Fruit fly (Drosophila melanogaster) whole organism, prepupa: ENCODE results near the gene Ir94g.

Experiments used
- Blimp-1 ChIP-seq: fragments of 200-800 bp; sonication (Bioruptor generic); optimal IDR thresholded peaks from 3 replicates; lab custom pipeline; 2017; ENCODE audit warnings: missing biosample characterization, missing genetic modification characterization, mild to moderate bottlenecking, moderate library complexity, missing genetic modification reagents
- CG10631 ChIP-seq: fragments of 200-800 bp; sonication (Bioruptor generic); optimal IDR thresholded peaks from 2 replicates; lab custom pipeline; 2016; ENCODE audit warnings: missing biosample characterization, missing genetic modification characterization
- CG10669 ChIP-seq: fragments of 200-800 bp; sonication (Bioruptor generic); optimal IDR thresholded peaks from 3 replicates; lab custom pipeline; 2018; ENCODE audit warnings: missing biosample characterization, mild to moderate bottlenecking, missing genetic modification characterization, moderate library complexity
- CG11294 ChIP-seq: fragments of 200-800 bp; sonication (Bioruptor generic); IDR thresholded peaks from 2 replicates; pipeline ENCODE4 v1.3.6; 2022; ENCODE audit warnings: missing biosample characterization, missing genetic modification characterization
- CG11762 ChIP-seq: fragments of 200-800 bp; sonication (Bioruptor generic); optimal IDR thresholded peaks from 3 replicates; lab custom pipeline; 2016; ENCODE audit warnings: missing biosample characterization, missing genetic modification characterization; ENCODE audit not compliant: insufficient read depth
- CG11902 ChIP-seq: fragments of 200-800 bp; sonication (Bioruptor generic); optimal IDR thresholded peaks from 3 replicates; lab custom pipeline; 2016; ENCODE audit warnings: missing biosample characterization, missing genetic modification characterization
- CG15336 ChIP-seq: fragments of 200-800 bp; sonication (Bioruptor generic); IDR thresholded peaks from 2 replicates; pipeline ENCODE4 v1.3.6; 2022; ENCODE audit warnings: missing biosample characterization, missing genetic modification characterization
- CG1621 ChIP-seq: fragments of 200-800 bp; sonication (Bioruptor generic); optimal IDR thresholded peaks from 3 replicates; lab custom pipeline; 2018; ENCODE audit warnings: missing biosample characterization, mild to moderate bottlenecking, missing genetic modification characterization
- CG16779 ChIP-seq: fragments of 200-800 bp; sonication (Bioruptor generic); optimal IDR thresholded peaks from 3 replicates; lab custom pipeline; 2017; ENCODE audit warnings: missing biosample characterization, mild to moderate bottlenecking, missing genetic modification characterization
- CG31627 ChIP-seq: fragments of 200-800 bp; sonication (Bioruptor generic); optimal IDR thresholded peaks from 3 replicates; lab custom pipeline; 2016; ENCODE audit warnings: missing biosample characterization, missing genetic modification characterization
- CG32006 ChIP-seq: fragments of 200-800 bp; sonication (Bioruptor generic); optimal IDR thresholded peaks from 3 replicates; lab custom pipeline; 2017; ENCODE audit warnings: missing biosample characterization, mild to moderate bottlenecking, missing genetic modification characterization
- CG34406 ChIP-seq: fragments of 200-800 bp; sonication (Bioruptor generic); optimal IDR thresholded peaks from 3 replicates; lab custom pipeline; 2016; ENCODE audit warnings: missing biosample characterization, missing genetic modification characterization
- CG3919 ChIP-seq: fragments of 200-800 bp; sonication (Bioruptor generic); optimal IDR thresholded peaks from 3 replicates; lab custom pipeline; 2016; ENCODE audit warnings: missing biosample characterization, missing genetic modification characterization
- CG6163 ChIP-seq: fragments of 200-800 bp; sonication (Bioruptor generic); IDR thresholded peaks from 3 replicates; pipeline ENCODE4 v1.3.6; 2022; ENCODE audit warnings: missing biosample characterization, missing genetic modification characterization
- CG6276 ChIP-seq: fragments of 200-800 bp; sonication (Bioruptor generic); optimal IDR thresholded peaks from 2 replicates; lab custom pipeline; 2017; ENCODE audit warnings: missing biosample characterization, mild to moderate bottlenecking, missing genetic modification characterization
- CG6792 ChIP-seq: fragments of 200-800 bp; sonication (Bioruptor generic); optimal IDR thresholded peaks from 3 replicates; lab custom pipeline; 2016; ENCODE audit warnings: missing biosample characterization, missing genetic modification characterization
- CG6808 ChIP-seq: fragments of 200-800 bp; sonication (Bioruptor generic); optimal IDR thresholded peaks from 3 replicates; lab custom pipeline; 2017; ENCODE audit warnings: missing biosample characterization, missing genetic modification characterization, mild to moderate bottlenecking, moderate library complexity, missing genetic modification reagents
- CG6854 ChIP-seq: fragments of 200-800 bp; sonication (Bioruptor generic); optimal IDR thresholded peaks from 2 replicates; lab custom pipeline; 2017; ENCODE audit warnings: missing biosample characterization, mild to moderate bottlenecking, missing genetic modification characterization
- CG7368 ChIP-seq: fragments of 200-800 bp; sonication (Bioruptor generic); optimal IDR thresholded peaks from 3 replicates; lab custom pipeline; 2016; ENCODE audit warnings: missing biosample characterization, missing genetic modification characterization
- CG8119 ChIP-seq: fragments of 200-800 bp; sonication (Bioruptor generic); IDR thresholded peaks from 3 replicates; pipeline ENCODE4 v1.3.6; 2022; ENCODE audit warnings: missing biosample characterization, missing genetic modification characterization
- CG8319 ChIP-seq: fragments of 200-800 bp; sonication (Bioruptor generic); optimal IDR thresholded peaks from 3 replicates; lab custom pipeline; 2016; ENCODE audit warnings: missing biosample characterization, missing genetic modification characterization
- CG8632 ChIP-seq: fragments of 200-800 bp; sonication (Bioruptor generic); optimal IDR thresholded peaks from 3 replicates; lab custom pipeline; 2016; ENCODE audit warnings: missing biosample characterization, missing genetic modification characterization
- CG9139 ChIP-seq: fragments of 200-800 bp; sonication (Bioruptor generic); optimal IDR thresholded peaks from 3 replicates; lab custom pipeline; 2017; ENCODE audit warnings: missing biosample characterization, mild to moderate bottlenecking, missing genetic modification characterization
- Eip78C ChIP-seq: fragments of 200-800 bp; sonication (Bioruptor generic); peaks from one replicate; lab custom pipeline; 2016; ENCODE audit warnings: missing biosample characterization, missing genetic modification characterization
- Eip93F ChIP-seq: fragments of 200-800 bp; sonication (Bioruptor generic); optimal IDR thresholded peaks from 2 replicates; lab custom pipeline; 2016; ENCODE audit warnings: missing biosample characterization, mild to moderate bottlenecking, missing genetic modification characterization
- Ets21C ChIP-seq: fragments of 200-800 bp; sonication (Bioruptor generic); optimal IDR thresholded peaks from 3 replicates; lab custom pipeline; 2016; ENCODE audit warnings: missing biosample characterization, missing genetic modification characterization
- Gug ChIP-seq: fragments of 200-800 bp; sonication (Bioruptor generic); IDR thresholded peaks from 2 replicates; pipeline ENCODE4 v1.3.6; 2022; ENCODE audit warnings: missing biosample characterization, missing genetic modification characterization
- Hr39 ChIP-seq: fragments of 200-800 bp; sonication (Bioruptor generic); optimal IDR thresholded peaks from 2 replicates; lab custom pipeline; 2016; ENCODE audit warnings: missing biosample characterization, missing genetic modification characterization
- Hr4 ChIP-seq: fragments of 200-800 bp; sonication (Bioruptor generic); optimal IDR thresholded peaks from 3 replicates; lab custom pipeline; 2016; ENCODE audit warnings: missing biosample characterization, missing genetic modification characterization
- Lpt ChIP-seq: fragments of 200-800 bp; sonication (Bioruptor generic); optimal IDR thresholded peaks from 3 replicates; lab custom pipeline; 2016; ENCODE audit warnings: missing biosample characterization, missing genetic modification characterization
- Met ChIP-seq: fragments of 200-800 bp; sonication (Bioruptor generic); optimal IDR thresholded peaks from 3 replicates; lab custom pipeline; 2016; ENCODE audit warnings: missing biosample characterization, missing genetic modification characterization
- OdsH ChIP-seq: fragments of 200-800 bp; sonication (Bioruptor generic); optimal IDR thresholded peaks from 3 replicates; lab custom pipeline; 2016; ENCODE audit warnings: missing biosample characterization, missing genetic modification characterization
- Smox ChIP-seq: fragments of 200-800 bp; sonication (Bioruptor generic); optimal IDR thresholded peaks from 3 replicates; lab custom pipeline; 2016; ENCODE audit warnings: missing biosample characterization, missing genetic modification characterization
- Sox102F ChIP-seq: fragments of 200-800 bp; sonication (Bioruptor generic); optimal IDR thresholded peaks from 2 replicates; lab custom pipeline; 2016; ENCODE audit warnings: missing biosample characterization, mild to moderate bottlenecking, missing genetic modification characterization
- Sox15 ChIP-seq: fragments of 200-800 bp; sonication (Bioruptor generic); optimal IDR thresholded peaks from 3 replicates; lab custom pipeline; 2016; ENCODE audit warnings: missing biosample characterization, missing genetic modification characterization
- achi ChIP-seq: fragments of 200-800 bp; sonication (Bioruptor generic); optimal IDR thresholded peaks from 3 replicates; lab custom pipeline; 2016; ENCODE audit warnings: missing biosample characterization, missing genetic modification characterization
- acj6 ChIP-seq: fragments of 200-800 bp; sonication (Bioruptor generic); optimal IDR thresholded peaks from 3 replicates; lab custom pipeline; 2016; ENCODE audit warnings: missing biosample characterization, missing genetic modification characterization
- cyc ChIP-seq: fragments of 200-800 bp; sonication (Bioruptor generic); optimal IDR thresholded peaks from 3 replicates; lab custom pipeline; 2016; ENCODE audit warnings: missing biosample characterization, missing genetic modification characterization
- dac ChIP-seq: fragments of 200-800 bp; sonication (Bioruptor generic); optimal IDR thresholded peaks from 2 replicates; lab custom pipeline; 2017; ENCODE audit warnings: missing biosample characterization, mild to moderate bottlenecking, missing genetic modification characterization
- dsx ChIP-seq: fragments of 200-800 bp; optimal IDR thresholded peaks from 3 replicates; lab custom pipeline; 2019; ENCODE audit warnings: missing biosample characterization, mild to moderate bottlenecking, missing genetic modification characterization, moderate library complexity; ENCODE audit not compliant: poor library complexity, severe bottlenecking
- eg ChIP-seq: fragments of 200-800 bp; sonication (Bioruptor generic); IDR thresholded peaks from 3 replicates; pipeline ENCODE4 v1.3.6; 2022; ENCODE audit warnings: missing biosample characterization, missing genetic modification characterization
- esn ChIP-seq: fragments of 200-800 bp; sonication (Bioruptor generic); optimal IDR thresholded peaks from 2 replicates; lab custom pipeline; 2016; ENCODE audit warnings: missing biosample characterization, mild to moderate bottlenecking, missing genetic modification characterization, moderate library complexity
- fd59A ChIP-seq: fragments of 200-800 bp; sonication (Bioruptor generic); optimal IDR thresholded peaks from 2 replicates; lab custom pipeline; 2017; ENCODE audit warnings: missing biosample characterization, mild to moderate bottlenecking, missing genetic modification characterization, missing genetic modification reagents
- fd85E ChIP-seq: fragments of 200-800 bp; sonication (Bioruptor generic); optimal IDR thresholded peaks from 3 replicates; lab custom pipeline; 2016; ENCODE audit warnings: missing biosample characterization, missing genetic modification characterization
- fkh ChIP-seq: fragments of 200-800 bp; sonication (Bioruptor generic); optimal IDR thresholded peaks from 3 replicates; lab custom pipeline; 2017; ENCODE audit warnings: missing biosample characterization, mild to moderate bottlenecking, missing genetic modification characterization, moderate library complexity
- lz ChIP-seq: fragments of 200-800 bp; sonication (Bioruptor generic); optimal IDR thresholded peaks from 3 replicates; lab custom pipeline; 2016; ENCODE audit warnings: missing biosample characterization, missing genetic modification characterization
- net ChIP-seq: fragments of 200-800 bp; sonication (Bioruptor generic); optimal IDR thresholded peaks from 3 replicates; lab custom pipeline; 2016; ENCODE audit warnings: missing biosample characterization, missing genetic modification characterization
- pdm3 ChIP-seq: fragments of 200-800 bp; sonication (Bioruptor generic); optimal IDR thresholded peaks from 3 replicates; lab custom pipeline; 2016; ENCODE audit warnings: missing biosample characterization, missing genetic modification characterization
- spab ChIP-seq: fragments of 200-800 bp; sonication (Bioruptor generic); optimal IDR thresholded peaks from 2 replicates; lab custom pipeline; 2017; ENCODE audit warnings: missing biosample characterization, mild to moderate bottlenecking, missing genetic modification characterization, missing genetic modification reagents
- ss ChIP-seq, 2 experiments: fragments of 200-800 bp; sonication (Bioruptor generic); optimal IDR thresholded peaks; 2 replicates in 1 of 2; 3 replicates in 1 of 2; lab custom pipeline; 2017 to 2018; ENCODE audit warnings: mild to moderate bottlenecking in 2 of 2, missing biosample characterization in 2 of 2, missing genetic modification characterization in 2 of 2, moderate library complexity in 1 of 2
- svp ChIP-seq: fragments of 200-800 bp; sonication (Bioruptor generic); peaks from one replicate; lab custom pipeline; 2016; ENCODE audit warnings: missing biosample characterization, missing genetic modification characterization
- topi ChIP-seq: fragments of 200-800 bp; sonication (Bioruptor generic); optimal IDR thresholded peaks from 3 replicates; lab custom pipeline; 2016; ENCODE audit warnings: missing biosample characterization, missing genetic modification characterization
- vri ChIP-seq: fragments of 200-800 bp; sonication (Bioruptor generic); optimal IDR thresholded peaks from 3 replicates; lab custom pipeline; 2016; ENCODE audit warnings: missing biosample characterization, mild to moderate bottlenecking, missing genetic modification characterization

The Ir94g gene

DNA sequence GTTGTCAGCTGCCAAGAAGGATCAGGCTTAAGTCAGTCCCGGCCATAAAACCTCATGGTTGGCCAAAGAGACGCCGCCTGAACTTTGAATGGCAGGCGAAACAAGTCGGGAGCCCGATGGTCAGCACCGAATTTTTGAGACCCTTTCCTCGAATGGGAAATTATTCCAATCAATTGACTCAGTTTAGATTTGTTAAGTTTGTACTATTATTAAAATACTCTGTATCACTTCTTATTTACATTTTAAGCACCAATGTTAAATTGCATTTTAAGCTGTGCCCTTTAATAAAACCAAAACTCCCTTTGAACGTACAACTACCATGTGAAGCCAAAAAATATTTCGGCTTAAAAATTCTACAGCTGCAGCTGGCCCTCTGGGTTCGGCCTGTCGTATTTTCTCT lies 3.1 kb downstream of the Ir94g start:
- peak; percentile 83 for TF ChIP-seq pdm3
- no peak for TF ChIP-seq dac (GFP tag; lab: Kevin White, UChicago)
- TF ChIP-seq Hr4 (GFP tag; lab: Kevin White, UChicago): no peak
- TF ChIP-seq lz (GFP tag; lab: Kevin White, UChicago): peak; percentile 87
- TF ChIP-seq CG15336: no peak
- no peak for TF ChIP-seq spab (GFP tag; lab: Kevin White, UChicago)
- peak; percentile 75 for TF ChIP-seq CG8319
- no peak for TF ChIP-seq Lpt (GFP tag; lab: Kevin White, UChicago)
- peak; percentile 57 for TF ChIP-seq CG10631 (GFP tag; lab: Kevin White, UChicago)
- TF ChIP-seq Eip93F (GFP tag; lab: Kevin White, UChicago): peak; percentile 58
- TF ChIP-seq ss (GFP tag; optimal IDR thresholded peaks at IDR 0.05; lab: Kevin White, UChicago): peak in 1 of 2 experiments; percentile 22
- peak; percentile 2 for TF ChIP-seq CG10669 (GFP tag; lab: Kevin White, UChicago)
- no peak for TF ChIP-seq CG16779 (tag; lab: Kevin White, UChicago)
- TF ChIP-seq Ets21C (GFP tag; lab: Kevin White, UChicago): peak; percentile 86
- TF ChIP-seq Gug: no peak
- TF ChIP-seq CG1621 (tag; lab: Kevin White, UChicago): no peak
- peak; percentile 67 for TF ChIP-seq CG6854 (GFP tag; lab: Kevin White, UChicago)
- TF ChIP-seq cyc (GFP tag; lab: Kevin White, UChicago): peak; percentile 88
- peak; percentile 70 for TF ChIP-seq CG6163 (GFP tag; lab: Robert Waterston, UW)
- TF ChIP-seq CG6808 (GFP tag; lab: Kevin White, UChicago): no peak
- peak; percentile 76 for TF ChIP-seq Blimp-1 (GFP tag; lab: Kevin White, UChicago)
- TF ChIP-seq svp (GFP tag; lab: Kevin White, UChicago): peak; percentile 95
- TF ChIP-seq CG6276 (GFP tag; lab: Kevin White, UChicago): no peak
- peak; percentile 95 for TF ChIP-seq Eip78C (GFP tag; lab: Kevin White, UChicago)
- TF ChIP-seq CG31627: peak; percentile 88
- TF ChIP-seq Smox (GFP tag; lab: Kevin White, UChicago): peak; percentile 88
- TF ChIP-seq CG7368: peak; percentile 67
- no peak for TF ChIP-seq fkh (GFP tag; lab: Kevin White, UChicago)
- TF ChIP-seq CG8119 (GFP tag; lab: Robert Waterston, UW): no peak
- peak; percentile 92 for TF ChIP-seq Hr39 (GFP tag; lab: Kevin White, UChicago)
- TF ChIP-seq CG8632 (GFP tag; lab: Kevin White, UChicago): peak; percentile 81
- peak; percentile 80 for TF ChIP-seq Sox15 (GFP tag; lab: Kevin White, UChicago)
- TF ChIP-seq CG32006 (GFP tag; lab: Kevin White, UChicago): peak; percentile 3
- peak; percentile 84 for TF ChIP-seq CG3919 (GFP tag; lab: Kevin White, UChicago)
- TF ChIP-seq acj6: peak; percentile 83
- peak; percentile 92 for TF ChIP-seq Sox102F (GFP tag; lab: Kevin White, UChicago)
- TF ChIP-seq topi (GFP tag; lab: Kevin White, UChicago): peak; percentile 89
- peak; percentile 82 for TF ChIP-seq CG34406
- peak; percentile 91 for TF ChIP-seq Met
- peak; percentile 86 for TF ChIP-seq CG11902
- TF ChIP-seq CG6792 (GFP tag; lab: Kevin White, UChicago): peak; percentile 88
- TF ChIP-seq fd59A (GFP tag; lab: Kevin White, UChicago): no peak
- no peak for TF ChIP-seq eg (GFP tag; lab: Robert Waterston, UW)
- peak; percentile 73 for TF ChIP-seq OdsH (GFP tag; lab: Kevin White, UChicago)
- TF ChIP-seq dsx (GFP tag; lab: Kevin White, UChicago): no peak
- TF ChIP-seq CG9139 (GFP tag; lab: Kevin White, UChicago): no peak
- TF ChIP-seq CG11762 (GFP tag; lab: Kevin White, UChicago): peak; percentile 50
- TF ChIP-seq vri (GFP tag; lab: Kevin White, UChicago): peak; percentile 75
- no peak for TF ChIP-seq CG11294 (GFP tag; lab: Robert Waterston, UW)
- TF ChIP-seq esn (GFP tag; lab: Kevin White, UChicago): peak; percentile 91
- peak; percentile 68 for TF ChIP-seq net
- peak; percentile 61 for TF ChIP-seq fd85E
- peak; percentile 79 for TF ChIP-seq achi
